Worm (Caenorhabditis elegans): ENCODE data around the gene K07H8.2.

The K07H8.2 gene

ce11 chrIV:8259904-8260303 lies 31.4 kb upstream of the K07H8.2 start, which contains the start of gene K07H8.7:
Gene K07H8.7, minus strand, starts transcription at chrIV:8260004.
- TF ChIP-seq pes-1 (GFP tag; IDR thresholded peaks at IDR 0.05), result no peak
- TF ChIP-seq scrt-1 (GFP tag; IDR thresholded peaks at IDR 0.05), result no peak
- no peak for TF ChIP-seq tra-4 (tag; optimal IDR thresholded peaks at IDR 0.05)

- TF ChIP-seq aly-1 (tag; optimal IDR thresholded peaks at IDR 0.05), result no peak
These were observed 30.3 kb upstream of the K07H8.2 start, which contains the start of gene vit-6 for ce11 chrIV:8260848-8261638. Gene vit-6, plus strand, starts transcription at chrIV:8261157.

- no peak for TF ChIP-seq scrt-1 (GFP tag; IDR thresholded peaks at IDR 0.05)
- TF ChIP-seq ama-1 (optimal IDR thresholded peaks at IDR 0.05), result no peak
- TF ChIP-seq F13C5.2 (tag; optimal IDR thresholded peaks at IDR 0.05), result no peak
- no peak for TF ChIP-seq flt-1 (GFP tag; IDR thresholded peaks at IDR 0.05)
These were observed 28.7 kb upstream of the K07H8.2 start for ce11 chrIV:8262671-8263070.

- TF ChIP-seq pes-1 (GFP tag; IDR thresholded peaks at IDR 0.05) (no peak), scrt-1 (GFP tag; IDR thresholded peaks at IDR 0.05) (no peak), ceh-36 (tag; optimal IDR thresholded peaks at IDR 0.05) (no peak), hmbx-1 (tag; optimal IDR thresholded peaks at IDR 0.05) (no peak), hmg-4 (GFP tag; optimal IDR thresholded peaks at IDR 0.05) (no peak), B0310.2 (tag; optimal IDR thresholded peaks at IDR 0.05) (no peak), tbx-11 (GFP tag; IDR thresholded peaks at IDR 0.05) (no peak), tbx-37 (GFP tag; conservative IDR thresholded peaks at IDR 0.05) (no peak), ama-1 (optimal IDR thresholded peaks at IDR 0.05) (no peak), tra-4 (tag; optimal IDR thresholded peaks at IDR 0.05) (no peak), ets-7 (tag; optimal IDR thresholded peaks at IDR 0.05) (no peak), F13C5.2 (tag; optimal IDR thresholded peaks at IDR 0.05) (no peak), hnd-1 (tag; optimal IDR thresholded peaks at IDR 0.05) (no peak), flt-1 (GFP tag; IDR thresholded peaks at IDR 0.05) (no peak), aly-1 (tag; optimal IDR thresholded peaks at IDR 0.05) (no peak), sea-1 (GFP tag; conservative IDR thresholded peaks at IDR 0.05) (no peak), ceh-13 (GFP tag; optimal IDR thresholded peaks at IDR 0.05) (no peak)
These were observed 25.0 kb upstream of the K07H8.2 start for ce11 chrIV:8266024-8266949.

- TF ChIP-seq hmbx-1 (tag; optimal IDR thresholded peaks at IDR 0.05), result no peak
- no peak for TF ChIP-seq tra-4 (tag; optimal IDR thresholded peaks at IDR 0.05)
- TF ChIP-seq F13C5.2 (tag; optimal IDR thresholded peaks at IDR 0.05), result no peak
- TF ChIP-seq ama-1 (optimal IDR thresholded peaks at IDR 0.05), result no peak
- no peak for TF ChIP-seq aly-1 (tag; optimal IDR thresholded peaks at IDR 0.05)
- TF ChIP-seq tbx-37 (GFP tag; conservative IDR thresholded peaks at IDR 0.05), result no peak
- no peak for TF ChIP-seq tbx-11 (GFP tag; IDR thresholded peaks at IDR 0.05)
- no peak for TF ChIP-seq flt-1 (GFP tag; IDR thresholded peaks at IDR 0.05)
- TF ChIP-seq pes-1 (GFP tag; IDR thresholded peaks at IDR 0.05), result no peak
- TF ChIP-seq hnd-1 (tag; optimal IDR thresholded peaks at IDR 0.05), result no peak
- no peak for TF ChIP-seq hmg-4 (GFP tag; optimal IDR thresholded peaks at IDR 0.05)
- no peak for TF ChIP-seq scrt-1 (GFP tag; IDR thresholded peaks at IDR 0.05)
These were observed 23.3 kb upstream of the K07H8.2 start, which contains the start of the genes K07H8.5 and K07H8.8 for ce11 chrIV:8268024-8268423. Gene K07H8.5, plus strand, starts transcription at chrIV:8268324. Gene K07H8.8, minus strand, starts transcription at chrIV:8268412.

ce11 chrIV:8273334-8273733 lies 18.0 kb upstream of the K07H8.2 start:
- TF ChIP-seq tbx-11 (GFP tag; IDR thresholded peaks at IDR 0.05), result no peak
- TF ChIP-seq ceh-36 (tag; optimal IDR thresholded peaks at IDR 0.05), result no peak
- TF ChIP-seq hmbx-1 (tag; optimal IDR thresholded peaks at IDR 0.05), result no peak
- TF ChIP-seq scrt-1 (GFP tag; IDR thresholded peaks at IDR 0.05), result no peak
- TF ChIP-seq ets-7 (tag; optimal IDR thresholded peaks at IDR 0.05), result no peak
- no peak for TF ChIP-seq tra-4 (tag; optimal IDR thresholded peaks at IDR 0.05)
- TF ChIP-seq sea-1 (GFP tag; conservative IDR thresholded peaks at IDR 0.05), result no peak
- no peak for TF ChIP-seq flt-1 (GFP tag; IDR thresholded peaks at IDR 0.05)
- no peak for TF ChIP-seq B0310.2 (tag; optimal IDR thresholded peaks at IDR 0.05)
- no peak for TF ChIP-seq ama-1 (optimal IDR thresholded peaks at IDR 0.05)
- TF ChIP-seq pes-1 (GFP tag; IDR thresholded peaks at IDR 0.05), result no peak
- no peak for TF ChIP-seq aly-1 (tag; optimal IDR thresholded peaks at IDR 0.05)
- no peak for TF ChIP-seq ceh-13 (GFP tag; optimal IDR thresholded peaks at IDR 0.05)
- no peak for TF ChIP-seq F13C5.2 (tag; optimal IDR thresholded peaks at IDR 0.05)
- no peak for TF ChIP-seq hnd-1 (tag; optimal IDR thresholded peaks at IDR 0.05)
- TF ChIP-seq hmg-4 (GFP tag; optimal IDR thresholded peaks at IDR 0.05), result no peak

- no peak for TF ChIP-seq ets-7 (tag; optimal IDR thresholded peaks at IDR 0.05)
- no peak for TF ChIP-seq hmbx-1 (tag; optimal IDR thresholded peaks at IDR 0.05)
- no peak for TF ChIP-seq tbx-37 (GFP tag; conservative IDR thresholded peaks at IDR 0.05)
- TF ChIP-seq F13C5.2 (tag; optimal IDR thresholded peaks at IDR 0.05), result no peak
- TF ChIP-seq ceh-13 (GFP tag; optimal IDR thresholded peaks at IDR 0.05), result no peak
- no peak for TF ChIP-seq tbx-11 (GFP tag; IDR thresholded peaks at IDR 0.05)
- no peak for TF ChIP-seq aly-1 (tag; optimal IDR thresholded peaks at IDR 0.05)
These were observed 16.1 kb upstream of the K07H8.2 start, which contains the start of gene K07H8.11 for ce11 chrIV:8275232-8275631. Gene K07H8.11, minus strand, starts transcription at chrIV:8275332.
